ENCODE assay signal across 1 fruit fly cellular context in genomic region chr2L:6047528-6048160, dm6.
TF ChIP-seq lines count a peak whose summit lies in the region.

Gene IPIP, plus strand, starts transcription at chr2L:6048002.

TF ChIP-seq in whole organism, embryonic, 481 proteins besides CTCF, POLR2A, EP300 and RAD21 (continued from another document and continues in another):
- TF ChIP-seq Rx (GFP tag; IDR thresholded peaks at IDR 0.05; lab: Robert Waterston, UW) (peak; percentile 43; the same call in 1 of the 2 replicates), sima (GFP tag; optimal IDR thresholded peaks at IDR 0.05; lab: Kevin White, UChicago) (no peak), Xbp1 (GFP tag; optimal IDR thresholded peaks at IDR 0.05; lab: Kevin White, UChicago) (peak; percentile 47), Gsc (GFP tag; IDR thresholded peaks at IDR 0.05; lab: Robert Waterston, UW) (no peak), Side (GFP tag; optimal IDR thresholded peaks at IDR 0.05; lab: Kevin White, UChicago) (no peak), CG14667 (GFP tag; IDR thresholded peaks at IDR 0.05; lab: Robert Waterston, UW) (peak; percentile 18; the same call in 1 of the 2 replicates), CG15011 (GFP tag; optimal IDR thresholded peaks at IDR 0.05; lab: Kevin White, UChicago) (no peak), Bgb (GFP tag; IDR thresholded peaks at IDR 0.05; lab: Robert Waterston, UW; ENCODE audit: partially characterized antibody) (peak; percentile 91), B-H1 (GFP tag; IDR thresholded peaks at IDR 0.05; lab: Robert Waterston, UW) (no peak), CG30020 (tag; optimal IDR thresholded peaks at IDR 0.05; lab: Kevin White, UChicago) (peak; percentile 61), pita (GFP tag; optimal IDR thresholded peaks at IDR 0.05; lab: Kevin White, UChicago) (no peak), nau (GFP tag; optimal IDR thresholded peaks at IDR 0.05; lab: Kevin White, UChicago) (no peak), CG33557 (GFP tag; optimal IDR thresholded peaks at IDR 0.05; lab: Kevin White, UChicago) (no peak), odd (GFP tag; optimal IDR thresholded peaks at IDR 0.05; lab: Kevin White, UChicago) (peak; percentile 6), hkb (optimal IDR thresholded peaks at IDR 0.05; lab: Kevin White, UChicago) (no peak), hkb (GFP tag; IDR thresholded peaks at IDR 0.05; lab: Robert Waterston, UW) (peak; percentile 34; the same call in 1 of the 2 replicates), pho (GFP tag; optimal IDR thresholded peaks at IDR 0.05; lab: Kevin White, UChicago) (no peak), CG8290 (GFP tag; optimal IDR thresholded peaks at IDR 0.05; lab: Kevin White, UChicago) (no peak), CG8290 (tag; optimal IDR thresholded peaks at IDR 0.05; lab: Kevin White, UChicago) (peak in 1 of 2 experiments; percentile 66), CG17385 (GFP tag; optimal IDR thresholded peaks at IDR 0.05; lab: Kevin White, UChicago) (peak; percentile 22), Sry-β (GFP tag; optimal IDR thresholded peaks at IDR 0.05; lab: Kevin White, UChicago) (no peak), CG8359 (GFP tag; optimal IDR thresholded peaks at IDR 0.05; lab: Kevin White, UChicago; ENCODE audit: borderline replicate concordance) (no peak), NFAT (GFP tag; IDR thresholded peaks at IDR 0.05; lab: Robert Waterston, UW) (peak; percentile 82), CG3407 (GFP tag; optimal IDR thresholded peaks at IDR 0.05; lab: Kevin White, UChicago) (no peak), CG8478 (optimal IDR thresholded peaks at IDR 0.05; lab: Kevin White, UChicago) (no peak), Mes4 (GFP tag; optimal IDR thresholded peaks at IDR 0.05; lab: Kevin White, UChicago) (no peak), ash1 (GFP tag; optimal IDR thresholded peaks at IDR 0.05; lab: Kevin White, UChicago) (no peak), bowl (GFP tag; IDR thresholded peaks at IDR 0.05; lab: Robert Waterston, UW) (no peak), her (GFP tag; optimal IDR thresholded peaks at IDR 0.05; lab: Kevin White, UChicago) (peak; percentile 2), abd-A (tag; optimal IDR thresholded peaks at IDR 0.05; lab: Kevin White, UChicago) (no peak), unc-4 (GFP tag; IDR thresholded peaks at IDR 0.05; lab: Robert Waterston, UW; ENCODE audit: partially characterized antibody) (peak; percentile 81), HLH4C (GFP tag; IDR thresholded peaks at IDR 0.05; lab: Robert Waterston, UW; ENCODE audit: partially characterized antibody) (peak; percentile 74), psq (GFP tag; optimal IDR thresholded peaks at IDR 0.05; lab: Kevin White, UChicago) (no peak), pfk (GFP tag; optimal IDR thresholded peaks at IDR 0.05; lab: Kevin White, UChicago) (no peak), slp2 (GFP tag; optimal IDR thresholded peaks at IDR 0.05; lab: Kevin White, UChicago) (no peak), CG11093 (GFP tag; IDR thresholded peaks at IDR 0.05; lab: Robert Waterston, UW) (no peak), sens-2 (GFP tag; IDR thresholded peaks at IDR 0.05; lab: Robert Waterston, UW) (no peak), pan (optimal IDR thresholded peaks at IDR 0.05; lab: Kevin White, UChicago) (no peak), pan (GFP tag; optimal IDR thresholded peaks at IDR 0.05 in 1 of 2, IDR thresholded peaks at IDR 0.05 in 1 of 2) (peak in 1 of 2 experiments; percentile 43), CG17361 (GFP tag; IDR thresholded peaks at IDR 0.05; lab: Robert Waterston, UW) (no peak), CG10979 (tag; optimal IDR thresholded peaks at IDR 0.05; lab: Kevin White, UChicago) (peak; percentile 0), CG8388 (GFP tag; optimal IDR thresholded peaks at IDR 0.05; lab: Kevin White, UChicago) (no peak), tup (GFP tag; optimal IDR thresholded peaks at IDR 0.05; lab: Kevin White, UChicago) (no peak), CrebB (tag; optimal IDR thresholded peaks at IDR 0.05; lab: Kevin White, UChicago) (no peak), vvl (GFP tag; IDR thresholded peaks at IDR 0.05; lab: Robert Waterston, UW) (peak; percentile 67), ind (GFP tag; optimal IDR thresholded peaks at IDR 0.05; lab: Kevin White, UChicago) (peak; percentile 12), slbo (GFP tag; IDR thresholded peaks at IDR 0.05; lab: Robert Waterston, UW) (peak; percentile 66), crp (GFP tag; optimal IDR thresholded peaks at IDR 0.05; lab: Kevin White, UChicago) (peak in 1 of 2 experiments; percentile 73), CG6254 (GFP tag; optimal IDR thresholded peaks at IDR 0.05; lab: Kevin White, UChicago) (peak; percentile 100), CG13287 (GFP tag; IDR thresholded peaks at IDR 0.05; lab: Robert Waterston, UW; ENCODE audit: partially characterized antibody) (peak; percentile 83), maf-S (GFP tag; optimal IDR thresholded peaks at IDR 0.05; lab: Kevin White, UChicago) (no peak), CG34224 (GFP tag; IDR thresholded peaks at IDR 0.05; lab: Robert Waterston, UW; ENCODE audit: partially characterized antibody) (peak; percentile 75), CG15601 (tag; optimal IDR thresholded peaks at IDR 0.05; lab: Kevin White, UChicago) (no peak), CG6654 (GFP tag; optimal IDR thresholded peaks at IDR 0.05; lab: Kevin White, UChicago) (no peak), tx (GFP tag; optimal IDR thresholded peaks at IDR 0.05; lab: Kevin White, UChicago) (no peak), pros (GFP tag; optimal IDR thresholded peaks at IDR 0.05; lab: Kevin White, UChicago) (no peak), cad (GFP tag; optimal IDR thresholded peaks at IDR 0.05; lab: Kevin White, UChicago) (no peak), MBD-R2 (GFP tag; IDR thresholded peaks at IDR 0.05; lab: Robert Waterston, UW) (peak; percentile 93), crol (GFP tag; IDR thresholded peaks at IDR 0.05; lab: Robert Waterston, UW) (no peak), CG34376 (GFP tag; optimal IDR thresholded peaks at IDR 0.05; lab: Kevin White, UChicago) (peak; percentile 24), Max (GFP tag; optimal IDR thresholded peaks at IDR 0.05; lab: Kevin White, UChicago) (peak; percentile 4), CG3847 (GFP tag; IDR thresholded peaks at IDR 0.05; lab: Robert Waterston, UW) (peak; percentile 70), sob (GFP tag; IDR thresholded peaks at IDR 0.05; lab: Robert Waterston, UW) (0 out of 2 replicates have a peak, but pooled peaks have one; percentile 36), ato (GFP tag; IDR thresholded peaks at IDR 0.05; lab: Robert Waterston, UW; ENCODE audit: partially characterized antibody) (peak; percentile 85), wek (GFP tag; optimal IDR thresholded peaks at IDR 0.05; lab: Kevin White, UChicago) (no peak), CG8944 (GFP tag; optimal IDR thresholded peaks at IDR 0.05; lab: Kevin White, UChicago) (no peak), CG42726 (GFP tag; IDR thresholded peaks at IDR 0.05; lab: Robert Waterston, UW; ENCODE audit: partially characterized antibody) (peak; percentile 93), CG14860 (GFP tag; IDR thresholded peaks at IDR 0.05; lab: Robert Waterston, UW; ENCODE audit: partially characterized antibody) (peak; percentile 63), croc (GFP tag; conservative IDR thresholded peaks at IDR 0.05; lab: Robert Waterston, UW) (no peak; the same call in 2 of the 3 replicates), Doc3 (GFP tag; IDR thresholded peaks at IDR 0.05; lab: Robert Waterston, UW; ENCODE audit: partially characterized antibody) (peak; percentile 73), CG17829 (tag; optimal IDR thresholded peaks at IDR 0.05; lab: Kevin White, UChicago) (peak; percentile 44), CG13424 (tag; optimal IDR thresholded peaks at IDR 0.05; lab: Kevin White, UChicago) (peak; percentile 17), Antp (GFP tag; optimal IDR thresholded peaks at IDR 0.05; lab: Kevin White, UChicago) (no peak), CG12219 (GFP tag; optimal IDR thresholded peaks at IDR 0.05; lab: Kevin White, UChicago) (no peak), CG11504 (tag; optimal IDR thresholded peaks at IDR 0.05; lab: Kevin White, UChicago) (no peak), Dip2 (GFP tag; IDR thresholded peaks at IDR 0.05; lab: Robert Waterston, UW) (no peak), H2.0 (GFP tag; IDR thresholded peaks at IDR 0.05; lab: Robert Waterston, UW) (no peak), Bdp1 (GFP tag; optimal IDR thresholded peaks at IDR 0.05; lab: Kevin White, UChicago) (peak; percentile 57), chn (GFP tag; optimal IDR thresholded peaks at IDR 0.05; lab: Kevin White, UChicago) (peak; percentile 62), CG17612 (GFP tag; IDR thresholded peaks at IDR 0.05; lab: Robert Waterston, UW) (no peak), MTF-1 (GFP tag; optimal IDR thresholded peaks at IDR 0.05; lab: Kevin White, UChicago; ENCODE audit: borderline replicate concordance) (peak; percentile 29), slou (GFP tag; optimal IDR thresholded peaks at IDR 0.05; lab: Kevin White, UChicago) (no peak), CG14050 (GFP tag; IDR thresholded peaks at IDR 0.05; lab: Robert Waterston, UW) (peak; percentile 17; the same call in 1 of the 3 replicates), en (GFP tag; optimal IDR thresholded peaks at IDR 0.05; lab: Kevin White, UChicago) (no peak), gro (GFP tag; optimal IDR thresholded peaks at IDR 0.05; lab: Kevin White, UChicago) (peak; percentile 7), CG6683 (GFP tag; optimal IDR thresholded peaks at IDR 0.05; lab: Kevin White, UChicago) (no peak), CG14710 (tag; optimal IDR thresholded peaks at IDR 0.05; lab: Kevin White, UChicago) (peak; percentile 99), CG30403 (GFP tag; optimal IDR thresholded peaks at IDR 0.05; lab: Kevin White, UChicago) (peak; percentile 26), z (GFP tag; IDR thresholded peaks at IDR 0.05; lab: Robert Waterston, UW) (no peak), ssp (GFP tag; IDR thresholded peaks at IDR 0.05; lab: Robert Waterston, UW) (no peak), Ets65A (GFP tag; lab: Kevin White, UChicago) (peak; percentile 95), sens (GFP tag; lab: Kevin White, UChicago) (peak; percentile 25), CG1602 (GFP tag; optimal IDR thresholded peaks at IDR 0.05; lab: Kevin White, UChicago) (no peak), chinmo (GFP tag; IDR thresholded peaks at IDR 0.05; lab: Robert Waterston, UW; ENCODE audit: partially characterized antibody) (peak; percentile 80; the same call in 1 of the 4 replicates), ham (GFP tag; IDR thresholded peaks at IDR 0.05; lab: Robert Waterston, UW) (no peak), nerfin-1 (tag; optimal IDR thresholded peaks at IDR 0.05; lab: Kevin White, UChicago) (no peak), CG16779 (GFP tag; IDR thresholded peaks at IDR 0.05; lab: Robert Waterston, UW) (0 out of 2 replicates have a peak, but pooled peaks have one; percentile 50), grn (GFP tag; optimal IDR thresholded peaks at IDR 0.05; lab: Kevin White, UChicago) (no peak), Camta (GFP tag; optimal IDR thresholded peaks at IDR 0.05; lab: Kevin White, UChicago) (no peak), crc (GFP tag; optimal IDR thresholded peaks at IDR 0.05; lab: Kevin White, UChicago) (no peak), lbe (GFP tag; optimal IDR thresholded peaks at IDR 0.05; lab: Kevin White, UChicago) (no peak), CG10274 (GFP tag; optimal IDR thresholded peaks at IDR 0.05; lab: Kevin White, UChicago) (no peak), Nf-YA (GFP tag; IDR thresholded peaks at IDR 0.05; lab: Robert Waterston, UW) (peak; percentile 39; the same call in 1 of the 2 replicates), CG3726 (GFP tag; IDR thresholded peaks at IDR 0.05; lab: Robert Waterston, UW) (no peak), CG15479 (GFP tag; optimal IDR thresholded peaks at IDR 0.05; lab: Kevin White, UChicago) (no peak), ftz-f1 (GFP tag; optimal IDR thresholded peaks at IDR 0.05; lab: Kevin White, UChicago) (peak; percentile 66), Bteb2 (GFP tag; optimal IDR thresholded peaks at IDR 0.05; lab: Kevin White, UChicago) (no peak), Lim3 (GFP tag; IDR thresholded peaks at IDR 0.05; lab: Robert Waterston, UW) (no peak), hbn (GFP tag; IDR thresholded peaks at IDR 0.05; lab: Robert Waterston, UW; ENCODE audit: partially characterized antibody) (peak; percentile 68; the same call in 1 of the 2 replicates), pb (GFP tag; optimal IDR thresholded peaks at IDR 0.05; lab: Kevin White, UChicago) (no peak), mld (GFP tag; IDR thresholded peaks at IDR 0.05; lab: Robert Waterston, UW; ENCODE audit: partially characterized antibody) (peak; percentile 75), amos (GFP tag; IDR thresholded peaks at IDR 0.05; lab: Robert Waterston, UW; ENCODE audit: partially characterized antibody) (peak; percentile 94), CG15514 (GFP tag; optimal IDR thresholded peaks at IDR 0.05; lab: Kevin White, UChicago) (peak; percentile 64), CG10462 (GFP tag; optimal IDR thresholded peaks at IDR 0.05; lab: Kevin White, UChicago) (no peak), TFAM (GFP tag; optimal IDR thresholded peaks at IDR 0.05; lab: Kevin White, UChicago) (no peak), Dll (GFP tag; IDR thresholded peaks at IDR 0.05; lab: Robert Waterston, UW; ENCODE audit: partially characterized antibody) (peak; percentile 74; the same call in 3 of the 4 replicates), CG13296 (GFP tag; optimal IDR thresholded peaks at IDR 0.05; lab: Kevin White, UChicago) (no peak), CG3163 (GFP tag; optimal IDR thresholded peaks at IDR 0.05; lab: Kevin White, UChicago) (no peak), CG32772 (GFP tag; IDR thresholded peaks at IDR 0.05; lab: Robert Waterston, UW) (peak; percentile 23; the same call in 1 of the 2 replicates), H15 (GFP tag; IDR thresholded peaks at IDR 0.05; lab: Robert Waterston, UW) (peak; percentile 51; the same call in 1 of the 3 replicates), fd64A (GFP tag; optimal IDR thresholded peaks at IDR 0.05; lab: Kevin White, UChicago) (no peak), sc (optimal IDR thresholded peaks at IDR 0.05; lab: Kevin White, UChicago) (no peak), sc (GFP tag; optimal IDR thresholded peaks at IDR 0.05; lab: Kevin White, UChicago) (no peak), ac (GFP tag; optimal IDR thresholded peaks at IDR 0.05; lab: Kevin White, UChicago) (no peak), tll (GFP tag; optimal IDR thresholded peaks at IDR 0.05; lab: Kevin White, UChicago) (no peak), CG12744 (GFP tag; optimal IDR thresholded peaks at IDR 0.05; lab: Kevin White, UChicago) (no peak), CG13894 (tag; optimal IDR thresholded peaks at IDR 0.05; lab: Kevin White, UChicago) (no peak), fd3F (GFP tag; optimal IDR thresholded peaks at IDR 0.05; lab: Kevin White, UChicago) (no peak), ap (GFP tag; IDR thresholded peaks at IDR 0.05; lab: Robert Waterston, UW) (no peak), CG2202 (tag; optimal IDR thresholded peaks at IDR 0.05; lab: Kevin White, UChicago) (no peak), fd102C (GFP tag; optimal IDR thresholded peaks at IDR 0.05; lab: Kevin White, UChicago) (no peak)
